Fruit fly (Drosophila melanogaster): ENCODE data around the gene Rala.
A peak's percentile ranks its signal among the peaks of the same experiment; 100 is the strongest.

The Rala gene

dm6 chrX:3686469-3687410, 32.7 kb downstream of the Rala start (continued):
- TF ChIP-seq cwo (GFP tag; optimal IDR thresholded peaks at IDR 0.05) (peak; percentile 36), usp (GFP tag; optimal IDR thresholded peaks at IDR 0.05) (no peak), seq (GFP tag; IDR thresholded peaks at IDR 0.05) (0 out of 2 replicates have a peak, but pooled peaks have one; percentile 25), org-1 (GFP tag; optimal IDR thresholded peaks at IDR 0.05) (peak; percentile 75), ranshi (GFP tag; IDR thresholded peaks at IDR 0.05) (peak; percentile 41; the same call in 1 of the 2 replicates), bigmax (GFP tag; optimal IDR thresholded peaks at IDR 0.05) (no peak), CG4730 (GFP tag; IDR thresholded peaks at IDR 0.05) (peak; percentile 41), tup (GFP tag; optimal IDR thresholded peaks at IDR 0.05) (no peak), CG8290 (GFP tag; optimal IDR thresholded peaks at IDR 0.05) (peak; percentile 37), CG8290 (tag; optimal IDR thresholded peaks at IDR 0.05) (peak in 1 of 2 experiments; percentile 68), Six4 (GFP tag; optimal IDR thresholded peaks at IDR 0.05) (peak; percentile 40), hb (GFP tag; IDR thresholded peaks at IDR 0.05; ENCODE audit: partially characterized antibody) (no peak), ac (GFP tag; optimal IDR thresholded peaks at IDR 0.05) (no peak), knrl (GFP tag; IDR thresholded peaks at IDR 0.05; ENCODE audit: partially characterized antibody) (no peak; the same call in 2 of the 3 replicates), jigr1 (GFP tag; IDR thresholded peaks at IDR 0.05) (0 out of 3 replicates have a peak, but pooled peaks have one; percentile 36), CG10654 (GFP tag; optimal IDR thresholded peaks at IDR 0.05) (peak; percentile 45), CG30020 (tag; optimal IDR thresholded peaks at IDR 0.05) (peak; percentile 30), CG12236 (GFP tag; optimal IDR thresholded peaks at IDR 0.05) (peak; percentile 50), jing (GFP tag; optimal IDR thresholded peaks at IDR 0.05) (peak; percentile 73), hth (optimal IDR thresholded peaks at IDR 0.05) (no peak), chm (GFP tag; IDR thresholded peaks at IDR 0.05) (peak; percentile 69; the same call in 1 of the 2 replicates), CG14710 (tag; optimal IDR thresholded peaks at IDR 0.05) (peak; percentile 75), sens-2 (GFP tag; IDR thresholded peaks at IDR 0.05) (peak; percentile 19; the same call in 1 of the 2 replicates), CG11560 (tag; IDR thresholded peaks at IDR 0.05) (no peak), CG17829 (tag; optimal IDR thresholded peaks at IDR 0.05) (peak; percentile 80), CG11398 (GFP tag; optimal IDR thresholded peaks at IDR 0.05) (peak; percentile 73), CG11247 (GFP tag; IDR thresholded peaks at IDR 0.05) (peak; percentile 52), CG7987 (GFP tag; optimal IDR thresholded peaks at IDR 0.05) (peak; percentile 27), Opbp (GFP tag; IDR thresholded peaks at IDR 0.05; ENCODE audit: partially characterized antibody) (no peak), CG14860 (GFP tag; IDR thresholded peaks at IDR 0.05; ENCODE audit: partially characterized antibody) (no peak), Nf-YA (GFP tag; IDR thresholded peaks at IDR 0.05) (0 out of 2 replicates have a peak, but pooled peaks have one; percentile 48), Dek (tag; optimal IDR thresholded peaks at IDR 0.05) (no peak), gce (GFP tag; IDR thresholded peaks at IDR 0.05) (peak; percentile 72; the same call in 1 of the 3 replicates), CG4360 (GFP tag; IDR thresholded peaks at IDR 0.05) (peak; percentile 33; the same call in 1 of the 2 replicates), Ets65A (GFP tag) (peak; percentile 88), Rx (GFP tag; IDR thresholded peaks at IDR 0.05) (peak; percentile 72), BtbVII (GFP tag; optimal IDR thresholded peaks at IDR 0.05) (peak; percentile 49), Doc3 (GFP tag; IDR thresholded peaks at IDR 0.05; ENCODE audit: partially characterized antibody) (no peak), Awh (GFP tag; IDR thresholded peaks at IDR 0.05) (peak; percentile 69; the same call in 1 of the 2 replicates), ken (GFP tag; IDR thresholded peaks at IDR 0.05) (peak; percentile 78), insv (GFP tag; optimal IDR thresholded peaks at IDR 0.05) (peak in 1 of 2 experiments; percentile 3), ewg (GFP tag; optimal IDR thresholded peaks at IDR 0.05) (peak; percentile 73), wek (GFP tag; optimal IDR thresholded peaks at IDR 0.05) (peak; percentile 62), dmrt99B (tag; optimal IDR thresholded peaks at IDR 0.05) (peak; percentile 85), slp2 (GFP tag; optimal IDR thresholded peaks at IDR 0.05) (peak; percentile 75), ERR (GFP tag; optimal IDR thresholded peaks at IDR 0.05) (no peak), kah (GFP tag; optimal IDR thresholded peaks at IDR 0.05) (peak; percentile 23), sisA (GFP tag; IDR thresholded peaks at IDR 0.05) (peak; percentile 74), Bdp1 (GFP tag; optimal IDR thresholded peaks at IDR 0.05) (peak; percentile 3)
